Worm (Caenorhabditis elegans) whole organism, mixed stage, embryonic: Measurements from ENCODE around the gene akt-2.

Experiments used
- M03D4.4 ChIP-seq: sonication (generic microtip); optimal IDR thresholded peaks from 2 replicates; lab custom pipeline; 2017; ENCODE audit warnings: mild to moderate bottlenecking, missing genetic modification characterization, missing compliant biosample characterization
- bed-3 ChIP-seq: fragments of 200-800 bp; sonication (Bioruptor generic); optimal IDR thresholded peaks from 3 replicates; lab custom pipeline; 2018; ENCODE audit warnings: mild to moderate bottlenecking, missing genetic modification characterization, moderate library complexity, missing compliant biosample characterization
- blmp-1 ChIP-seq: fragments of 150-350 bp; optimal IDR thresholded peaks from 2 replicates; lab custom pipeline; 2014; ENCODE audit warnings: missing biosample characterization, missing genetic modification characterization
- ceh-39 ChIP-seq: fragments of 150-350 bp; optimal IDR thresholded peaks from 2 replicates; lab custom pipeline; 2014; ENCODE audit warnings: missing biosample characterization, missing genetic modification characterization
- ceh-43 ChIP-seq: fragments of 200-800 bp; sonication (Bioruptor generic); optimal IDR thresholded peaks from 2 replicates; lab custom pipeline; 2018; ENCODE audit warnings: mild to moderate bottlenecking, missing genetic modification characterization, moderate library complexity, missing compliant biosample characterization
- ceh-83 ChIP-seq: fragments of 200-800 bp; sonication (Bioruptor generic); optimal IDR thresholded peaks from 2 replicates; lab custom pipeline; 2018; ENCODE audit warnings: mild to moderate bottlenecking, missing genetic modification characterization, missing compliant biosample characterization
- ces-1 ChIP-seq: fragments of 150-350 bp; optimal IDR thresholded peaks from 2 replicates; lab custom pipeline; 2014; ENCODE audit warnings: missing biosample characterization, missing genetic modification reagents, missing genetic modification characterization
- cnd-1 ChIP-seq: fragments of 200-800 bp; sonication (Bioruptor generic); optimal IDR thresholded peaks from 2 replicates; lab custom pipeline; 2018; ENCODE audit warnings: mild to moderate bottlenecking, missing genetic modification characterization, missing compliant biosample characterization
- drap-1 ChIP-seq: fragments of 200-800 bp; sonication (Bioruptor generic); optimal IDR thresholded peaks from 3 replicates; lab custom pipeline; 2018; ENCODE audit warnings: mild to moderate bottlenecking, missing genetic modification characterization, missing compliant biosample characterization
- elt-1 ChIP-seq: sonication (generic microtip); optimal IDR thresholded peaks from 2 replicates; lab custom pipeline; 2017; ENCODE audit warnings: missing genetic modification characterization, mild to moderate bottlenecking, missing compliant biosample characterization, antibody characterized with exemption, moderate library complexity, borderline replicate concordance; ENCODE audit not compliant: insufficient read depth
- elt-3 ChIP-seq: fragments of 150-350 bp; optimal IDR thresholded peaks from 2 replicates; lab custom pipeline; 2014; ENCODE audit warnings: missing biosample characterization, missing genetic modification characterization
- flh-1 ChIP-seq: fragments of 200-800 bp; sonication (Bioruptor generic); optimal IDR thresholded peaks from 2 replicates; lab custom pipeline; 2018; ENCODE audit warnings: mild to moderate bottlenecking, missing genetic modification characterization, moderate library complexity, missing compliant biosample characterization
- ham-2 ChIP-seq: fragments of 200-800 bp; sonication (Bioruptor generic); optimal IDR thresholded peaks from 2 replicates; lab custom pipeline; 2018; ENCODE audit warnings: mild to moderate bottlenecking, missing genetic modification characterization, missing compliant biosample characterization
- hlh-1 ChIP-seq: fragments of 150-350 bp; optimal IDR thresholded peaks from 2 replicates; lab custom pipeline; 2014; ENCODE audit warnings: missing biosample characterization, missing genetic modification reagents, missing genetic modification characterization
- lin-13 ChIP-seq: fragments of 150-350 bp; optimal IDR thresholded peaks from 2 replicates; lab custom pipeline; 2014; ENCODE audit warnings: missing biosample characterization, missing genetic modification characterization
- lin-32 ChIP-seq: fragments of 200-800 bp; sonication (Bioruptor generic); optimal IDR thresholded peaks from 2 replicates; lab custom pipeline; 2018; ENCODE audit warnings: mild to moderate bottlenecking, missing genetic modification characterization, missing compliant biosample characterization
- lsy-2 ChIP-seq: fragments of 150-350 bp; optimal IDR thresholded peaks from 2 replicates; lab custom pipeline; 2014; ENCODE audit warnings: missing biosample characterization, missing genetic modification characterization
- mab-5 ChIP-seq: fragments of 150-350 bp; optimal IDR thresholded peaks from 2 replicates; lab custom pipeline; 2014; ENCODE audit warnings: missing biosample characterization, missing genetic modification characterization
- mep-1 ChIP-seq: fragments of 150-350 bp; optimal IDR thresholded peaks from 2 replicates; lab custom pipeline; 2017; ENCODE audit warnings: missing biosample characterization, missing genetic modification reagents, missing genetic modification characterization, inconsistent platforms
- mls-2 ChIP-seq: sonication (generic microtip); optimal IDR thresholded peaks from 2 replicates; lab custom pipeline; 2016; ENCODE audit warnings: mild to moderate bottlenecking, missing genetic modification characterization, moderate library complexity, missing compliant biosample characterization
- nhr-12 ChIP-seq: fragments of 150-350 bp; optimal IDR thresholded peaks from 2 replicates; lab custom pipeline; 2014; ENCODE audit warnings: missing biosample characterization, missing genetic modification characterization
- nhr-2 ChIP-seq: fragments of 150-350 bp; optimal IDR thresholded peaks from 2 replicates; lab custom pipeline; 2014; ENCODE audit warnings: missing biosample characterization, missing genetic modification characterization
- nhr-237 ChIP-seq: fragments of 150-350 bp; optimal IDR thresholded peaks from 2 replicates; lab custom pipeline; 2014; ENCODE audit warnings: missing biosample characterization, missing genetic modification characterization
- nhr-28 ChIP-seq: fragments of 150-350 bp; optimal IDR thresholded peaks from 2 replicates; lab custom pipeline; 2014; ENCODE audit warnings: missing biosample characterization, missing genetic modification characterization
- nhr-76 ChIP-seq: sonication (generic microtip); optimal IDR thresholded peaks from 2 replicates; lab custom pipeline; 2017; ENCODE audit warnings: missing biosample characterization, missing genetic modification characterization
- pha-4 ChIP-seq: fragments of 150-350 bp; optimal IDR thresholded peaks from 2 replicates; lab custom pipeline; 2018; ENCODE audit warnings: missing biosample characterization, missing genetic modification reagents, missing genetic modification characterization
- sem-2 ChIP-seq: fragments of 200-800 bp; sonication (Bioruptor generic); optimal IDR thresholded peaks from 2 replicates; lab custom pipeline; 2018; ENCODE audit warnings: mild to moderate bottlenecking, missing genetic modification characterization, missing compliant biosample characterization
- snpc-4 ChIP-seq: fragments of 150-350 bp; optimal IDR thresholded peaks from 2 replicates; lab custom pipeline; 2014; ENCODE audit warnings: missing biosample characterization, missing genetic modification characterization
- sptf-1 ChIP-seq: sonication (generic microtip); optimal IDR thresholded peaks from 2 replicates; lab custom pipeline; 2017; ENCODE audit warnings: mild to moderate bottlenecking, missing genetic modification characterization, moderate library complexity, missing compliant biosample characterization
- tbx-8 ChIP-seq: fragments of 200-800 bp; sonication (Bioruptor generic); optimal IDR thresholded peaks from 2 replicates; lab custom pipeline; 2018; ENCODE audit warnings: mild to moderate bottlenecking, missing genetic modification characterization, moderate library complexity, missing compliant biosample characterization
- unc-120 ChIP-seq: sonication (generic microtip); optimal IDR thresholded peaks from 2 replicates; lab custom pipeline; 2017; ENCODE audit warnings: missing genetic modification characterization, missing compliant biosample characterization; ENCODE audit not compliant: poor library complexity, severe bottlenecking
- unc-39 ChIP-seq: fragments of 150-350 bp; optimal IDR thresholded peaks from 2 replicates; lab custom pipeline; 2014; ENCODE audit warnings: missing biosample characterization, missing genetic modification characterization
- unc-62 ChIP-seq: fragments of 150-350 bp; optimal IDR thresholded peaks from 2 replicates; lab custom pipeline; 2014; ENCODE audit warnings: missing biosample characterization, missing genetic modification reagents, missing genetic modification characterization
- zip-8 ChIP-seq: fragments of 150-350 bp; optimal IDR thresholded peaks from 2 replicates; lab custom pipeline; 2014; ENCODE audit warnings: missing biosample characterization, missing genetic modification characterization
- ztf-11 ChIP-seq: fragments of 150-350 bp; optimal IDR thresholded peaks from 2 replicates; lab custom pipeline; 2014; ENCODE audit warnings: missing biosample characterization, missing genetic modification characterization

The akt-2 gene

DNA sequence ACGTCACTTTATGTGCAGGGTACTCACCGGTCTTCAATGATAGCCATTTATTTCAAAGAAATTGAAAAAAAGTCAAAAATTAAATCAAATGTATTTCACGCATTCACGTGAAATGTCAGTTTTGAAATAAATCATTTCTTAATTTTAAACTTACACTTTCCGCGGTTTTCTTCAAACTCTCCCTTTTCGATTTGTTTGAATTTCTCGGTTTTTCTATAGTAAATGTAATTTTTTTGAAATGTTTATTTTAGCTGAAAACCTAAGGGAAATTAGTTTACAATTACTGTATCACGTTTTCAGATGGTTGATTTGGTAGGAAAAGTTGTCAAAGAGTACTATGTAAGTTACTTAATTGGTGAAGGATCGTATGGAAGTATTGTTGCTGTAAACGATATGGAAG, 39.3 kb upstream of the akt-2 start, which contains the start of gene F16B12.7:
F16B12.7 (plus strand) TSS at position 301 of the 400 bp plus-strand sequence.
- TF ChIP-seq ces-1 (GFP tag; lab: Kevin White, UChicago) (no peak), nhr-76 (tag; lab: Kevin White, UChicago) (no peak), ceh-43 (no peak), elt-1 (tag; lab: Kevin White, UChicago) (no peak), mep-1 (tag; lab: Kevin White, UChicago) (no peak), nhr-12 (no peak), ceh-39 (no peak), flh-1 (GFP tag; lab: Kevin White, UChicago) (no peak), unc-39 (tag; lab: Kevin White, UChicago) (no peak), lin-13 (no peak), mls-2 (tag; lab: Kevin White, UChicago) (no peak), mab-5 (tag; lab: Kevin White, UChicago) (no peak), hlh-1 (tag; lab: Kevin White, UChicago) (no peak), blmp-1 (tag; lab: Kevin White, UChicago) (no peak), lin-32 (GFP tag; lab: Kevin White, UChicago) (no peak), unc-120 (tag; lab: Kevin White, UChicago) (no peak), bed-3 (GFP tag; lab: Kevin White, UChicago) (no peak)

DNA sequence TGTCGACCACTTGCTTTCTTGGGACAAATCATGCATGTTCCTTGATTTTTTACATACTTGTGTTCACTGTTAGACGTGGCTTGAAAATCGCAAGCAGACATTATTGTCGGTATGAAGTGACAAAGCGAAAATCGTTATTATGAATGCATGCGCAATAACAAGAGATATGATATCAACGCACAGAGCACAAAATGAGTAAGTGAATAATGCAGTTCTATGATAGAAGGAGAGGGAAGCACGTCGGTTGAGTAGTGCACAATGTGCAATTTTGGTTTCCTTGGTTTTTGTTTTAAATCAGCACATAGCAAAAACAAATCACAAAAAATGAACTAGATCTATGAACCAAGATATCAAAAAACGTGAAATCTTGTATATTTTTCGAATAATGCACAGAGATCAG, 34.2 kb upstream of the akt-2 start, which contains the start of gene nhr-281:
nhr-281 (minus strand) TSS at position 101 of the 400 bp plus-strand sequence.
- TF ChIP-seq ceh-39 (no peak), ceh-43 (no peak), cnd-1 (tag; lab: Kevin White, UChicago) (no peak), mab-5 (tag; lab: Kevin White, UChicago) (no peak), pha-4 (tag; lab: Kevin White, UChicago) (no peak), sem-2 (GFP tag; lab: Kevin White, UChicago) (no peak), hlh-1 (tag; lab: Kevin White, UChicago) (no peak), zip-8 (no peak), tbx-8 (GFP tag; lab: Kevin White, UChicago) (no peak), unc-62 (GFP tag; lab: Kevin White, UChicago) (no peak), drap-1 (GFP tag; lab: Kevin White, UChicago) (no peak), nhr-2 (tag; lab: Kevin White, UChicago) (no peak)

DNA sequence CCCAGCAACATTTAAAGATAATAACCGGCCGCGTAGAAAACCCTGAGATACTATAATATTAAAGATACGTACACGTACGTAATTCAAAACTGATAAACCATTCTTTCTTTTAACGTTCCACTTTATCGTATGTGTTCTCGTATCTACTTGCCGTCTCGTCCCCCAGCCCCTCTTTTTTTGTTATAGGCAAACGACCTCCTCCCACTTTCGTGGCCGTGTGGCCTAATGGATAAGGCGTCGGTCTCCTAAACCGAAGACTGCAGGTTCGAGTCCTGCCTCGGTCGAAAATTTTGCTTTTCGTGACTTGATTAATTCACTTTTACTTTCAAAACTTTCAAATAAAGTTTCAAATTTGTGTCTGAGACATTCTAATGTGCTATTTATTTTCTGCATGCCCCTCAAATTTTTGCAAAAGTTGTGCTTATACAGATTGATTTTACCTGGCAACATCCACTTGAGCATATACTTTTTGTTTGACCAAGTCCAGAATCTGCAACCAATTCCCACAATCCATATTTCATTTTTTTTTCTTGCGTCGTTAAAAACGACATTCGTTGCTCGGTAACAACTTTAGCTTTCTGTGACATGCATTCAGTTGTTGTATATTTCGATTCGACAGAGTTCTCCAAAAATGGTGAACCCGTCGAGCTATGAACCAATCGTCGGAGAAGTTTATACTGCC, 31.9 kb upstream of the akt-2 start, which contains the start of gene F28H6.7:
F28H6.7 (plus strand) TSS at position 632 of the 682 bp plus-strand sequence.
- no peak for TF ChIP-seq unc-39 (tag; lab: Kevin White, UChicago)
- TF ChIP-seq lsy-2 (tag; lab: Kevin White, UChicago), result no peak
- TF ChIP-seq cnd-1 (tag; lab: Kevin White, UChicago), result peak; percentile 95
- peak; percentile 84 for TF ChIP-seq bed-3 (GFP tag; lab: Kevin White, UChicago)
- TF ChIP-seq drap-1 (GFP tag; lab: Kevin White, UChicago), result peak; percentile 93
- TF ChIP-seq nhr-2 (tag; lab: Kevin White, UChicago), result no peak
- TF ChIP-seq M03D4.4, result peak; percentile 95
- no peak for TF ChIP-seq ces-1 (GFP tag; lab: Kevin White, UChicago)
- TF ChIP-seq ztf-11 (tag; lab: Kevin White, UChicago), result peak; percentile 32
- no peak for TF ChIP-seq elt-3 (tag; lab: Kevin White, UChicago)
- peak; percentile 89 for TF ChIP-seq tbx-8 (GFP tag; lab: Kevin White, UChicago)
- peak; percentile 82 for TF ChIP-seq flh-1 (GFP tag; lab: Kevin White, UChicago)
- TF ChIP-seq ceh-83, result peak; percentile 97
- peak; percentile 51 for TF ChIP-seq hlh-1 (tag; lab: Kevin White, UChicago)
- no peak for TF ChIP-seq nhr-12
- peak; percentile 91 for TF ChIP-seq ceh-43
- peak; percentile 90 for TF ChIP-seq lin-32 (GFP tag; lab: Kevin White, UChicago)
- peak; percentile 89 for TF ChIP-seq sem-2 (GFP tag; lab: Kevin White, UChicago)
- TF ChIP-seq zip-8, result no peak
- peak; percentile 90 for TF ChIP-seq unc-120 (tag; lab: Kevin White, UChicago)
- peak; percentile 76 for TF ChIP-seq blmp-1 (tag; lab: Kevin White, UChicago)
- TF ChIP-seq ham-2 (GFP tag; lab: Kevin White, UChicago), result peak; percentile 82
- peak; percentile 96 for TF ChIP-seq sptf-1 (tag; lab: Kevin White, UChicago)
- TF ChIP-seq pha-4 (tag; lab: Kevin White, UChicago), result no peak
- TF ChIP-seq mls-2 (tag; lab: Kevin White, UChicago), result peak; percentile 97
- no peak for TF ChIP-seq mab-5 (tag; lab: Kevin White, UChicago)
- no peak for TF ChIP-seq snpc-4 (tag; lab: Kevin White, UChicago)
- TF ChIP-seq mep-1 (tag; lab: Kevin White, UChicago), result no peak
- peak; percentile 40 for TF ChIP-seq unc-62 (GFP tag; lab: Kevin White, UChicago)
- no peak for TF ChIP-seq nhr-76 (tag; lab: Kevin White, UChicago)
- TF ChIP-seq elt-1 (tag; lab: Kevin White, UChicago), result no peak
- peak; percentile 39 for TF ChIP-seq lin-13
- no peak for TF ChIP-seq nhr-28 (tag; lab: Kevin White, UChicago)
- no peak for TF ChIP-seq nhr-237 (tag; lab: Kevin White, UChicago)
- no peak for TF ChIP-seq ceh-39
- TF ChIP-seq, all 35 proteins: peak for 19
